Comparison of ENCODE assay signal across 2 worm cellular contexts in genomic region chrIII:13427817-13428216, ce11.
TF ChIP-seq lines count a peak whose summit lies in the region.

No protein-coding gene starts in this region.

TF ChIP-seq in whole organism, L3 larva, 47 proteins besides CTCF, POLR2A, EP300 and RAD21:
- TF ChIP-seq ama-1 (optimal IDR thresholded peaks at IDR 0.05; lab: Kevin White, UChicago) = peak; percentile 37
- TF ChIP-seq fos-1 (tag; optimal IDR thresholded peaks at IDR 0.05; lab: Kevin White, UChicago) = no peak
- no peak for TF ChIP-seq mdl-1 (tag; optimal IDR thresholded peaks at IDR 0.05; lab: Kevin White, UChicago)
- no peak for TF ChIP-seq zag-1 (tag; optimal IDR thresholded peaks at IDR 0.05; lab: Kevin White, UChicago)

TF ChIP-seq in whole organism, young adult, 124 proteins besides CTCF, POLR2A, EP300 and RAD21:
- TF ChIP-seq nfya-2 (GFP tag; IDR thresholded peaks at IDR 0.05; lab: Robert Waterston, UW) (no peak), F33H1.4 (GFP tag; IDR thresholded peaks at IDR 0.05; lab: Robert Waterston, UW) (peak; percentile 52; the same call in 1 of the 2 replicates), lsy-27 (tag; optimal IDR thresholded peaks at IDR 0.05; lab: Kevin White, UChicago; ENCODE audit: borderline replicate concordance, insufficient read depth) (no peak), him-1 (tag; optimal IDR thresholded peaks at IDR 0.05; lab: Kevin White, UChicago) (peak; percentile 30), zfh-2 (GFP tag; conservative IDR thresholded peaks at IDR 0.05; lab: Robert Waterston, UW) (no peak), dpff-1 (tag; optimal IDR thresholded peaks at IDR 0.05; lab: Kevin White, UChicago) (no peak), K11D2.4 (GFP tag; IDR thresholded peaks at IDR 0.05; lab: Robert Waterston, UW) (no peak), snpc-1.1 (tag; optimal IDR thresholded peaks at IDR 0.05; lab: Kevin White, UChicago; ENCODE audit: insufficient read depth) (no peak), ztf-3 (GFP tag; optimal IDR thresholded peaks at IDR 0.05; lab: Kevin White, UChicago) (no peak), bed-1 (GFP tag; IDR thresholded peaks at IDR 0.05; lab: Robert Waterston, UW) (no peak), xnd-1 (tag; optimal IDR thresholded peaks at IDR 0.05; lab: Kevin White, UChicago) (peak; percentile 21), athp-1 (tag; optimal IDR thresholded peaks at IDR 0.05; lab: Kevin White, UChicago) (no peak), B0261.1 (tag; optimal IDR thresholded peaks at IDR 0.05; lab: Kevin White, UChicago) (no peak), lsl-1 (GFP tag; optimal IDR thresholded peaks at IDR 0.05; lab: Kevin White, UChicago) (peak; percentile 75), rec-8 (tag; optimal IDR thresholded peaks at IDR 0.05; lab: Kevin White, UChicago) (no peak)
TF ChIP-seq in whole organism, young adult: peak in this region for 4.

Comparison
In these comparisons a context has a peak if more than half of its experiments do, and no peak if none do; other contexts are left out.
1. Of the 6 proteins assayed by ChIP-seq in both whole organism, young adult and whole organism, L3 larva: peak only in whole organism, young adult: none; only in whole organism, L3 larva: ama-1; in both: none; in neither: 5.